Worm (Caenorhabditis elegans) whole organism, midembryonic: ENCODE measurements around the gene Y54G2A.77.

ENCODE experiments used
- T22C8.4 ChIP-seq: fragments of 200-800 bp; sonication (Bioruptor generic); IDR thresholded peaks from 2 replicates; pipeline ENCODE4 v1.3.6; 2022; ENCODE audit warnings: missing genetic modification characterization, missing compliant biosample characterization
- cog-1 ChIP-seq: sonication (generic microtip); optimal IDR thresholded peaks from 2 replicates; lab custom pipeline; 2016; ENCODE audit warnings: missing genetic modification characterization, missing compliant biosample characterization
- flt-1 ChIP-seq: fragments of 200-800 bp; sonication (Bioruptor generic); IDR thresholded peaks from 2 replicates; pipeline ENCODE4 v1.3.6; 2022; ENCODE audit warnings: missing genetic modification characterization, missing compliant biosample characterization
- klf-2 ChIP-seq: fragments of 200-800 bp; sonication (Bioruptor generic); conservative IDR thresholded peaks from 2 replicates; pipeline ENCODE4 v1.3.6; 2022; ENCODE audit warnings: missing genetic modification reagents, missing genetic modification characterization, missing compliant biosample characterization
- med-1 ChIP-seq: sonication (generic microtip); optimal IDR thresholded peaks from 2 replicates; lab custom pipeline; 2017; ENCODE audit warnings: missing genetic modification characterization, mild to moderate bottlenecking, missing compliant biosample characterization, antibody characterized with exemption, missing genetic modification reagents; ENCODE audit not compliant: insufficient read depth
- ref-1 ChIP-seq: fragments of 200-800 bp; sonication (Bioruptor generic); conservative IDR thresholded peaks from 2 replicates; pipeline ENCODE4 v1.3.6; 2022; ENCODE audit warnings: missing genetic modification reagents, missing genetic modification characterization, missing compliant biosample characterization
- tab-1 ChIP-seq: fragments of 200-800 bp; sonication (Bioruptor generic); IDR thresholded peaks from 2 replicates; pipeline ENCODE4 v1.3.6; 2022; ENCODE audit warnings: missing genetic modification characterization, missing compliant biosample characterization
- ztf-23 ChIP-seq: fragments of 200-800 bp; sonication (Bioruptor generic); IDR thresholded peaks from 2 replicates; pipeline ENCODE4 v1.3.6; 2022; ENCODE audit warnings: missing genetic modification reagents, missing genetic modification characterization, missing compliant biosample characterization
- ztf-29 ChIP-seq: fragments of 200-800 bp; sonication (Bioruptor generic); IDR thresholded peaks from 2 replicates; pipeline ENCODE4 v1.3.6; 2022; ENCODE audit warnings: missing genetic modification reagents, missing genetic modification characterization, missing compliant biosample characterization

DNA sequence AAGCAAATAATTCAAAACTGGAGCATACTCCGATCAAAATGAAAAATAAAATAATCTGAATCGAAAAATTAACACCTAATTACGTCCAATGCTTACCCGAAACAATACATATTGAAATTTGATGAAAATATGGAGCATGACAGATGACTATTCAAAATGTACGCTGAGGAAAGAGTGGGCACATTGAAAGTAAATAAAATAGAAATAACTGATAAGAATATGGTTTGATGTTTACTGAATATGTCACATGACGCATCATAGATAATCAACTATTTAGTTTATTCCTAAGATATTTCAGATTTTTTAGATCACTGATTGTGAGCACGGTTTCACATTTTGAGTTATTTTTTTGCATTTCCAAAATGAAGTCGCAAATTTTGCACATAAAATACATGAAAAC, 35.9 kb downstream of the Y54G2A.77 start, which contains the start of gene Y54G2A.52:
- TF ChIP-seq ztf-29 (no peak), flt-1 (GFP tag; lab: Robert Waterston, UW) (no peak), ref-1 (no peak), cog-1 (tag; lab: Kevin White, UChicago) (no peak), med-1 (GFP tag; lab: Kevin White, UChicago) (no peak), T22C8.4 (no peak), ztf-23 (GFP tag; lab: Robert Waterston, UW) (no peak), tab-1 (GFP tag; lab: Robert Waterston, UW) (no peak), klf-2 (GFP tag; lab: Robert Waterston, UW) (no peak)
